Fruit fly (Drosophila melanogaster): ENCODE data around the gene Fer2LCH.
A peak's percentile ranks its signal among the peaks of the same experiment; 100 is the strongest.

DNA sequence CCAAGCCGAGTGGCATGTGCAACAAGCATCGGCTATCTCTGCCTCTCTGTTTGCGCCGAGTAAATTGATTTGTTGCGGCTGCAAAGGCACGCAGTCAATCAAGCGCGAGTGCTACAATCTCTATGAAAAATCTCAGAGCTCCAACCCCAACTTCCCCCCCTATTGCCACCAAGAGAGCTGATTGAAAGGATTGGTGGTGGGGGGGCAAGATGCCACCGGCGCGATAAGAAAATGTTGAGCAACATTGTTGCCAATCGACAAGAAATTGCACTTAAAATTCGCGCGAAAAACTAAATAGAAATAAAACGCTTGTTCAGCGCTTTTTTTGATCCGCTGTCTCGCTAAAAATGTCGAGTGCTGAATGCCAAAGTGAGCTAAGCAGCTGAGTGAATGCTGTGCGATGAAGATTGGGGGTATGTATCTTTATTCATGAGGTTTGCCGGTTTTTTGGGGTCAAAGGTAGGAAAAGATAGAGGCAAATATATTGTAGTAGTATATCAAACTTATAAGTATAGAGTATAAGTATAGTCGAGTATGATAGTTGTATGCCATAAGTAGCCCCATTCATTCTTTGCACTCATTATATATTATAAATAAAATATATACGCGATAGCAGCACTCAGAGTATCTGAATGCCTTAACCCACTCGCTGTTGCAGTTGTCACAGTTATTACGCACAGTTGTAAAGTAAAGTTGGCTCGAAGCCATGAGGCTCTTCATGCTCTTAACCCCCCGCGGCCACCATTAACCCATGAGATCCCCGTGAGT is 44.0 kb upstream of the Fer2LCH start:
- TF ChIP-seq Blimp-1 (GFP tag; optimal IDR thresholded peaks at IDR 0.05) (no peak), Lpt (GFP tag; optimal IDR thresholded peaks at IDR 0.05) (no peak), CG11762 (GFP tag; optimal IDR thresholded peaks at IDR 0.05; ENCODE audit: insufficient read depth) (no peak), pdm3 (GFP tag; optimal IDR thresholded peaks at IDR 0.05) (no peak), Hr39 (GFP tag; optimal IDR thresholded peaks at IDR 0.05) (no peak), achi (GFP tag; optimal IDR thresholded peaks at IDR 0.05) (peak; percentile 11), lz (GFP tag; optimal IDR thresholded peaks at IDR 0.05) (no peak), vri (GFP tag; optimal IDR thresholded peaks at IDR 0.05) (no peak)

All from whole organism, prepupa.